Fruit fly (Drosophila melanogaster) whole organism, pupa: Measurements from ENCODE around the gene sp3.

Source experiments
- CG10348 ChIP-seq: fragments of 200-800 bp; sonication (Bioruptor generic); IDR thresholded peaks from 2 replicates; pipeline ENCODE4 v1.3.6; 2022; ENCODE audit warnings: missing biosample characterization, missing genetic modification characterization
- CG12605 ChIP-seq: fragments of 200-800 bp; sonication (Bioruptor generic); IDR thresholded peaks from 2 replicates; pipeline ENCODE4 v1.3.6; 2022; ENCODE audit warnings: missing biosample characterization, missing genetic modification characterization
- CG13204 ChIP-seq: fragments of 200-800 bp; sonication (Bioruptor generic); optimal IDR thresholded peaks from 2 replicates; lab custom pipeline; 2018; ENCODE audit warnings: missing biosample characterization, mild to moderate bottlenecking, missing genetic modification characterization, moderate library complexity
- CG14655 ChIP-seq: fragments of 200-800 bp; sonication (Bioruptor generic); optimal IDR thresholded peaks from 3 replicates; lab custom pipeline; 2017; ENCODE audit warnings: mild to moderate bottlenecking, missing biosample characterization, missing genetic modification reagents, missing genetic modification characterization
- CG15710 ChIP-seq: fragments of 200-800 bp; sonication (Bioruptor generic); optimal IDR thresholded peaks from 2 replicates; lab custom pipeline; 2018; ENCODE audit warnings: missing biosample characterization, mild to moderate bottlenecking, missing genetic modification characterization, moderate library complexity
- CG17806 ChIP-seq: fragments of 200-800 bp; sonication (Bioruptor generic); optimal IDR thresholded peaks from 2 replicates; lab custom pipeline; 2018; ENCODE audit warnings: missing biosample characterization, mild to moderate bottlenecking, missing genetic modification characterization, moderate library complexity
- CG32121 ChIP-seq: fragments of 200-800 bp; sonication (Bioruptor generic); IDR thresholded peaks from 2 replicates; pipeline ENCODE4 v1.3.6; 2022; ENCODE audit warnings: missing biosample characterization, missing genetic modification characterization
- CG34367 ChIP-seq: fragments of 200-800 bp; sonication (Bioruptor generic); optimal IDR thresholded peaks from 2 replicates; lab custom pipeline; 2018; ENCODE audit warnings: missing biosample characterization, mild to moderate bottlenecking, missing genetic modification characterization
- CG4496 ChIP-seq: fragments of 200-800 bp; sonication (Bioruptor generic); IDR thresholded peaks from 3 replicates; pipeline ENCODE4 v1.3.6; 2022; ENCODE audit warnings: missing biosample characterization, missing genetic modification characterization
- CG8159 ChIP-seq: fragments of 200-800 bp; sonication (Bioruptor generic); optimal IDR thresholded peaks from 3 replicates; lab custom pipeline; 2018; ENCODE audit warnings: missing biosample characterization, mild to moderate bottlenecking, missing genetic modification characterization, moderate library complexity
- CG8301 ChIP-seq: fragments of 200-800 bp; sonication (Bioruptor generic); optimal IDR thresholded peaks from 2 replicates; lab custom pipeline; 2018; ENCODE audit warnings: missing biosample characterization, mild to moderate bottlenecking, missing genetic modification characterization
- CG9948 ChIP-seq: fragments of 200-800 bp; sonication (Bioruptor generic); optimal IDR thresholded peaks from 2 replicates; lab custom pipeline; 2018; ENCODE audit warnings: missing biosample characterization, mild to moderate bottlenecking, missing genetic modification characterization, moderate library complexity
- D1 ChIP-seq: fragments of 200-800 bp; sonication (Bioruptor generic); optimal IDR thresholded peaks from 2 replicates; lab custom pipeline; 2018; ENCODE audit warnings: missing biosample characterization, mild to moderate bottlenecking, missing genetic modification characterization, moderate library complexity
- EcR ChIP-seq: fragments of 200-800 bp; sonication (Bioruptor generic); optimal IDR thresholded peaks from 3 replicates; lab custom pipeline; 2019; ENCODE audit warnings: missing biosample characterization, missing genetic modification characterization, mild to moderate bottlenecking, moderate library complexity, missing genetic modification reagents
- Ets98B ChIP-seq: fragments of 200-800 bp; sonication (Bioruptor generic); IDR thresholded peaks from 2 replicates; pipeline ENCODE4 v1.3.6; 2022; ENCODE audit warnings: missing biosample characterization, missing genetic modification characterization
- Pif1A ChIP-seq: fragments of 200-800 bp; sonication (Bioruptor generic); optimal IDR thresholded peaks from 3 replicates; lab custom pipeline; 2016; ENCODE audit warnings: missing biosample characterization, missing genetic modification characterization
- Pif1B ChIP-seq: fragments of 200-800 bp; sonication (Bioruptor generic); optimal IDR thresholded peaks from 3 replicates; lab custom pipeline; 2016; ENCODE audit warnings: missing biosample characterization, missing genetic modification characterization
- Snoo ChIP-seq: fragments of 200-800 bp; sonication (Bioruptor generic); optimal IDR thresholded peaks from 3 replicates; lab custom pipeline; 2017; ENCODE audit warnings: missing biosample characterization, mild to moderate bottlenecking, missing genetic modification characterization, inconsistent platforms
- fd96Ca ChIP-seq: fragments of 200-800 bp; sonication (Bioruptor generic); IDR thresholded peaks from 3 replicates; pipeline ENCODE4 v1.3.6; 2022; ENCODE audit warnings: missing biosample characterization, missing genetic modification characterization
- gl ChIP-seq: fragments of 200-800 bp; sonication (Bioruptor generic); optimal IDR thresholded peaks from 2 replicates; lab custom pipeline; 2018; ENCODE audit warnings: missing biosample characterization, mild to moderate bottlenecking, missing genetic modification characterization
- rn ChIP-seq: fragments of 200-800 bp; sonication (Bioruptor generic); IDR thresholded peaks from 2 replicates; pipeline ENCODE4 v1.3.6; 2022; ENCODE audit warnings: missing biosample characterization, missing genetic modification characterization

sp3 gene

dm6 chr3R:21520756-21521155 lies at the start of gene sp3:
Gene sp3, plus strand, starts transcription at chr3R:21520928.
- TF ChIP-seq Snoo (no peak), Ets98B (GFP tag; lab: Robert Waterston, UW) (no peak), CG9948 (tag; lab: Kevin White, UChicago) (no peak), CG14655 (no peak), Pif1A (GFP tag; lab: Kevin White, UChicago) (no peak), rn (GFP tag; lab: Robert Waterston, UW) (no peak), CG4496 (GFP tag; lab: Robert Waterston, UW) (no peak), CG13204 (no peak), CG34367 (tag; lab: Kevin White, UChicago) (no peak), D1 (tag; lab: Kevin White, UChicago) (no peak), EcR (GFP tag; lab: Kevin White, UChicago) (no peak), fd96Ca (no peak), gl (tag; lab: Kevin White, UChicago) (no peak)

- TF ChIP-seq CG9948 (tag; lab: Kevin White, UChicago): no peak
- no peak for TF ChIP-seq gl (tag; lab: Kevin White, UChicago)
- TF ChIP-seq CG8301 (tag; lab: Kevin White, UChicago): no peak
- no peak for TF ChIP-seq CG32121
- TF ChIP-seq rn (GFP tag; lab: Robert Waterston, UW): no peak
- TF ChIP-seq CG17806: no peak
- no peak for TF ChIP-seq Pif1B (GFP tag; lab: Kevin White, UChicago)
- no peak for TF ChIP-seq CG10348
- no peak for TF ChIP-seq Pif1A (GFP tag; lab: Kevin White, UChicago)
- no peak for TF ChIP-seq CG13204
- TF ChIP-seq Ets98B (GFP tag; lab: Robert Waterston, UW): no peak
- no peak for TF ChIP-seq D1 (tag; lab: Kevin White, UChicago)
- no peak for TF ChIP-seq CG12605 (GFP tag; lab: Robert Waterston, UW)
Measured at dm6 chr3R:21471179-21471578, 49.5 kb upstream of the sp3 start.

dm6 chr3R:21481960-21482359 lies 38.8 kb upstream of the sp3 start, which contains the start of gene Fancm:
Gene Fancm, plus strand, starts transcription at chr3R:21482325.
- no peak for TF ChIP-seq Ets98B (GFP tag; lab: Robert Waterston, UW)
- TF ChIP-seq CG15710 (tag; lab: Kevin White, UChicago): peak; percentile 17
- TF ChIP-seq CG4496 (GFP tag; lab: Robert Waterston, UW): peak; percentile 45; the same call in 1 of the 3 replicates
- no peak for TF ChIP-seq rn (GFP tag; lab: Robert Waterston, UW)
- TF ChIP-seq CG32121: no peak
- TF ChIP-seq Snoo: peak; percentile 4
- peak; percentile 34 for TF ChIP-seq CG8159
- TF ChIP-seq CG9948 (tag; lab: Kevin White, UChicago): peak; percentile 23
- no peak for TF ChIP-seq CG10348
- TF ChIP-seq, all 21 proteins: peak for 5

- TF ChIP-seq CG4496 (GFP tag; lab: Robert Waterston, UW): peak; percentile 45; the same call in 2 of the 3 replicates
- TF ChIP-seq Snoo: peak; percentile 7
- no peak for TF ChIP-seq CG9948 (tag; lab: Kevin White, UChicago)
- TF ChIP-seq fd96Ca: no peak
- no peak for TF ChIP-seq gl (tag; lab: Kevin White, UChicago)
Measured at dm6 chr3R:21487706-21488406, 32.9 kb upstream of the sp3 start.

dm6 chr3R:21493580-21494257 lies 27.0 kb upstream of the sp3 start:
- TF ChIP-seq CG17806 (peak; percentile 30), Snoo (peak; percentile 34), fd96Ca (no peak), CG10348 (no peak), CG9948 (tag; lab: Kevin White, UChicago) (peak; percentile 38), CG8301 (tag; lab: Kevin White, UChicago) (no peak), Pif1B (GFP tag; lab: Kevin White, UChicago) (peak; percentile 10), Pif1A (GFP tag; lab: Kevin White, UChicago) (peak; percentile 64), gl (tag; lab: Kevin White, UChicago) (no peak), CG15710 (tag; lab: Kevin White, UChicago) (peak; percentile 62), rn (GFP tag; lab: Robert Waterston, UW) (no peak), CG32121 (no peak), D1 (tag; lab: Kevin White, UChicago) (no peak), CG8159 (peak; percentile 70), CG14655 (no peak), CG13204 (no peak), CG4496 (GFP tag; lab: Robert Waterston, UW) (0 out of 3 replicates have a peak, but pooled peaks have one; percentile 19), EcR (GFP tag; lab: Kevin White, UChicago) (peak; percentile 15), CG12605 (GFP tag; lab: Robert Waterston, UW) (no peak), Ets98B (GFP tag; lab: Robert Waterston, UW) (no peak; the same call in 1 of the 2 replicates), CG34367 (tag; lab: Kevin White, UChicago) (peak; percentile 21)
